Worm (Caenorhabditis elegans) whole organism, L3 larva: ENCODE data around the gene srbc-57.

Source experiments
- R02D3.7 ChIP-seq: fragments of 150-350 bp; optimal IDR thresholded peaks from 2 replicates; lab custom pipeline; 2014; ENCODE audit warnings: missing biosample characterization, missing genetic modification characterization
- ZK546.5 ChIP-seq: sonication (generic microtip); optimal IDR thresholded peaks from 2 replicates; lab custom pipeline; 2017; ENCODE audit warnings: missing biosample characterization, missing genetic modification characterization
- ceh-16 ChIP-seq: sonication (generic microtip); optimal IDR thresholded peaks from 2 replicates; lab custom pipeline; 2017; ENCODE audit warnings: missing biosample characterization, missing genetic modification characterization
- ceh-28 ChIP-seq: fragments of 150-350 bp; optimal IDR thresholded peaks from 2 replicates; lab custom pipeline; 2014; ENCODE audit warnings: missing biosample characterization, missing genetic modification reagents, missing genetic modification characterization
- ceh-82 ChIP-seq: fragments of 150-350 bp; optimal IDR thresholded peaks from 2 replicates; lab custom pipeline; 2014; ENCODE audit warnings: missing biosample characterization, missing genetic modification characterization
- ceh-9 ChIP-seq: sonication (generic microtip); optimal IDR thresholded peaks from 2 replicates; lab custom pipeline; 2018; ENCODE audit warnings: missing biosample characterization, missing genetic modification characterization
- daf-12 ChIP-seq: fragments of 150-350 bp; optimal IDR thresholded peaks from 2 replicates; lab custom pipeline; 2014; ENCODE audit warnings: missing biosample characterization, missing genetic modification reagents, missing genetic modification characterization
- egl-27 ChIP-seq: sonication (generic microtip); optimal IDR thresholded peaks from 4 replicates; lab custom pipeline; 2017; ENCODE audit warnings: missing biosample characterization, missing genetic modification reagents, missing genetic modification characterization
- egl-5 ChIP-seq: fragments of 150-350 bp; optimal IDR thresholded peaks from 2 replicates; lab custom pipeline; 2017; ENCODE audit warnings: missing biosample characterization, missing genetic modification reagents, missing genetic modification characterization, inconsistent platforms
- elt-2 ChIP-seq: sonication (generic microtip); optimal IDR thresholded peaks from 2 replicates; lab custom pipeline; 2016; ENCODE audit warnings: missing genetic modification reagents, mild to moderate bottlenecking, missing genetic modification characterization, missing compliant biosample characterization
- fkh-10 ChIP-seq: sonication (generic microtip); optimal IDR thresholded peaks from 2 replicates; lab custom pipeline; 2017; ENCODE audit warnings: missing biosample characterization, missing genetic modification reagents, missing genetic modification characterization
- fkh-2 ChIP-seq: fragments of 150-350 bp; optimal IDR thresholded peaks from 2 replicates; lab custom pipeline; 2014; ENCODE audit warnings: missing biosample characterization, missing genetic modification reagents, missing genetic modification characterization
- fos-1 ChIP-seq: fragments of 150-350 bp; optimal IDR thresholded peaks from 2 replicates; lab custom pipeline; 2014; ENCODE audit warnings: missing biosample characterization, missing genetic modification characterization
- hmg-11 ChIP-seq: sonication (generic microtip); optimal IDR thresholded peaks from 2 replicates; lab custom pipeline; 2016; ENCODE audit warnings: missing genetic modification characterization, missing compliant biosample characterization
- jun-1 ChIP-seq: fragments of 150-350 bp; optimal IDR thresholded peaks from 2 replicates; lab custom pipeline; 2014; ENCODE audit warnings: missing biosample characterization, missing genetic modification reagents, missing genetic modification characterization
- lin-15B ChIP-seq: fragments of 150-350 bp; optimal IDR thresholded peaks from 2 replicates; lab custom pipeline; 2014; ENCODE audit warnings: missing biosample characterization, missing genetic modification characterization
- lin-39 ChIP-seq: fragments of 150-350 bp; optimal IDR thresholded peaks from 2 replicates; lab custom pipeline; 2018; ENCODE audit warnings: missing biosample characterization, missing genetic modification reagents, missing genetic modification characterization
- nhr-11 ChIP-seq: fragments of 150-350 bp; optimal IDR thresholded peaks from 2 replicates; lab custom pipeline; 2014; ENCODE audit warnings: missing biosample characterization, missing genetic modification characterization
- nhr-23 ChIP-seq: fragments of 150-350 bp; optimal IDR thresholded peaks from 2 replicates; lab custom pipeline; 2014; ENCODE audit warnings: missing biosample characterization, missing genetic modification reagents, missing genetic modification characterization
- nhr-237 ChIP-seq: fragments of 150-350 bp; optimal IDR thresholded peaks from 2 replicates; lab custom pipeline; 2014; ENCODE audit warnings: missing biosample characterization, missing genetic modification characterization
- nhr-25 ChIP-seq: sonication (generic microtip); optimal IDR thresholded peaks from 2 replicates; lab custom pipeline; 2017; ENCODE audit warnings: missing biosample characterization, missing genetic modification characterization
- nhr-28 ChIP-seq: fragments of 150-350 bp; optimal IDR thresholded peaks from 2 replicates; lab custom pipeline; 2014; ENCODE audit warnings: missing biosample characterization, missing genetic modification characterization
- nhr-67 ChIP-seq: fragments of 150-350 bp; optimal IDR thresholded peaks from 2 replicates; lab custom pipeline; 2014; ENCODE audit warnings: missing biosample characterization, missing genetic modification characterization
- pha-4 ChIP-seq: fragments of 150-350 bp; optimal IDR thresholded peaks from 2 replicates; lab custom pipeline; 2014; ENCODE audit warnings: missing biosample characterization, missing genetic modification reagents, missing genetic modification characterization
- pqm-1 ChIP-seq: fragments of 150-350 bp; optimal IDR thresholded peaks from 2 replicates; lab custom pipeline; 2017; ENCODE audit warnings: missing biosample characterization, missing genetic modification characterization, inconsistent platforms
- skn-1 ChIP-seq: fragments of 150-350 bp; optimal IDR thresholded peaks from 2 replicates; lab custom pipeline; 2014; ENCODE audit warnings: missing biosample characterization, missing genetic modification characterization
- snpc-4 ChIP-seq: fragments of 150-350 bp; optimal IDR thresholded peaks from 2 replicates; lab custom pipeline; 2014; ENCODE audit warnings: missing biosample characterization, missing genetic modification characterization
- tbx-2 ChIP-seq: sonication (generic microtip); optimal IDR thresholded peaks from 2 replicates; lab custom pipeline; 2016; ENCODE audit warnings: mild to moderate bottlenecking, missing genetic modification characterization, missing compliant biosample characterization
- zag-1 ChIP-seq: fragments of 150-350 bp; optimal IDR thresholded peaks from 2 replicates; lab custom pipeline; 2014; ENCODE audit warnings: missing biosample characterization, missing genetic modification characterization
- ztf-11 ChIP-seq: fragments of 150-350 bp; optimal IDR thresholded peaks from 2 replicates; lab custom pipeline; 2014; ENCODE audit warnings: missing biosample characterization, missing genetic modification characterization

srbc-57 gene

DNA sequence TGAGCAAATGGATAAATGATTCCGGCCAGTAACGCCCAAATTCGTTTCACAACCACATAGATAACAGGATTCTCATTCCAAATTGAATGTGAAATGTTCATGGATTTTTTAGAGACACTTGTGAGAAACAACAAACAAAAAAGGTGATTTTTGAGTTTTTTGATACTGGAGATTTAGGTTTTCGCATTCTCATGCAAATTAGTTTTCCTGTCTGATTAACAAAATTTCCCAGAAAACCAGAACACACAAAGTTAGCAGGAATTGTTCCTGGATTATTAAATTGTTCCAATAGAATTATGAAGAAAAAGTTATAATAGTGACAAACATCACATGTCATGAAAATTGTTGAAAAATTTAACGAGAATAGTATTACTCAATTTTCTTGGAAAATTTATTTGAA, 25.2 kb downstream of the srbc-57 start, which contains the start of gene srh-33:
Gene srh-33, minus strand, starts transcription at position 101 of the 400 bp plus-strand sequence.
- TF ChIP-seq pha-4 (tag; lab: Kevin White, UChicago) = no peak
- TF ChIP-seq elt-2 = no peak
- no peak for TF ChIP-seq fos-1
- TF ChIP-seq ZK546.5 (tag; lab: Kevin White, UChicago) = no peak
- TF ChIP-seq snpc-4 = no peak

DNA sequence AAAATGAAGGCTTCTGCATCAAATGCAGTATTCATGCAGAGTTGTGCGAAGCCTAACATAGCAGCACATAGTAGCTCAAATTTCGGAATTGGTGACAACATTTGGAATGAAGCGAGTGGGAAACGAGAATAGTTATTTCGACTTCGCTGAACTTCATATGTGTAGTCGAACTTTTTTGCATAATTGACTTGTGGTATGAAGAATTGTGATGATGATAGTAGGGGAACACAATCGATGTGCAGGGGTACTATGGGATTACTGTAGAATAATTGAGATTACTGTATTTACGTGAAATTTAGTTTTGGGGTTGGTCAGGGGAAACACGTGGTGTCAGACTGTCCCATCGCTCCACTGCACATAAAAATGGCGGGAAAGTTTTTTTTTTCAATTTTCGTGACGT, 27.4 kb downstream of the srbc-57 start, which contains the start of gene B0554.7:
Gene B0554.7, minus strand, starts transcription at position 101 of the 400 bp plus-strand sequence.
- TF ChIP-seq ceh-16 (tag; lab: Kevin White, UChicago) = no peak
- TF ChIP-seq ZK546.5 (tag; lab: Kevin White, UChicago) = no peak
- TF ChIP-seq skn-1 (tag; lab: Kevin White, UChicago) = no peak
- no peak for TF ChIP-seq ztf-11 (tag; lab: Kevin White, UChicago)
- TF ChIP-seq snpc-4 = no peak
- no peak for TF ChIP-seq nhr-11
- no peak for TF ChIP-seq ceh-9 (tag; lab: Kevin White, UChicago)
- TF ChIP-seq nhr-23 (tag; lab: Kevin White, UChicago) = no peak
- no peak for TF ChIP-seq nhr-67 (tag; lab: Kevin White, UChicago)
- TF ChIP-seq daf-12 (tag; lab: Kevin White, UChicago) = no peak
- no peak for TF ChIP-seq nhr-237 (tag; lab: Kevin White, UChicago)
- TF ChIP-seq nhr-25 (tag; lab: Kevin White, UChicago) = no peak
- TF ChIP-seq, all 47 proteins: peak for 0

ce11 chrV:439183-439749, 29.1 kb downstream of the srbc-57 start:
- TF ChIP-seq elt-2 (no peak), R02D3.7 (tag; lab: Kevin White, UChicago) (no peak), ceh-82 (tag; lab: Kevin White, UChicago) (no peak), tbx-2 (tag; lab: Kevin White, UChicago) (no peak)

DNA sequence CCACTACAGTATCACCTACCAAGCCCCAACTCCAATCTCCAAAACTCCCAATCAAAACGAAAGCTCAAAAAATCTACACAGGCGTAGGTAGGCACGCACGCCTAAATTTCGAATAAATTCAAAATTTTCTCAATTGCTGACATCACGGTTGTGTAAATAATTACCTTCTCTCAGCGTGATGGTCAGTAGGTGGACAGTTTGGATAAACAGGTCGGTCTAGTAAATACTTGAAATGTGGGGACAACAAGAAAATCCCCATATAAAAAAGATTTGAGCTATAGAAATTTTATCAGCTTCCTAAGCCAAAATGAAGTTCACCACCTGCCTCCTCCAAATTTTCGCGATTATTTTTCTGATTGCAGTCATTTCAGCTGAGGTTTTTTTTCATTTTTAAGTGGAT, 30.3 kb downstream of the srbc-57 start, which contains the start of gene B0554.1:
Gene B0554.1, plus strand, starts transcription at position 301 of the 400 bp plus-strand sequence.
- TF ChIP-seq pqm-1 = no peak
- TF ChIP-seq, all 47 proteins: peak for 0

DNA sequence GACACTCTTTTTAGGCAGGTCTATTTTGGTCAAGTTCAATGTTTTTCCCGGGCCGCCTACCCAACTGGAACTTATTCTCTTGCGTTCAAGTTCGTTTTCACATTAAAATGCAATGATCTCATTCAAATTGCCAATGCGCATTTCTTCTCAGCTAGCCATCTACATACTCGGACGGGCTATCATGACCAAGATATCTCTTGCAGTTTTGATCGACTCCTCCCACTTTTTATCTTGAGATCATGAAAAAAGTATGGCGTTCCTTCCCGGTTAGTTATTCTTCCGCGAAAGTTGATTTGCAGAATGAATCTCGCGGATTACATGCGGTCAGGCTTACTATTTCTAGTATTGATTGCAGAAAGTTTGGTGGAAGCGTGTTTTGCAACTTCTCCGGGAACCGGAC, 34.5 kb downstream of the srbc-57 start, which contains the start of gene B0554.2:
Gene B0554.2, plus strand, starts transcription at position 301 of the 400 bp plus-strand sequence.
- TF ChIP-seq nhr-23 (tag; lab: Kevin White, UChicago) = no peak
- TF ChIP-seq nhr-11 = no peak
- no peak for TF ChIP-seq nhr-28 (tag; lab: Kevin White, UChicago)
- TF ChIP-seq hmg-11 (tag; lab: Kevin White, UChicago) = no peak
- no peak for TF ChIP-seq egl-27
- TF ChIP-seq snpc-4 = no peak
- no peak for TF ChIP-seq ceh-82 (tag; lab: Kevin White, UChicago)
- TF ChIP-seq daf-12 (tag; lab: Kevin White, UChicago) = no peak
- TF ChIP-seq, all 47 proteins: peak for 0

- TF ChIP-seq pha-4 (tag; lab: Kevin White, UChicago) (no peak), tbx-2 (tag; lab: Kevin White, UChicago) (no peak), egl-5 (no peak), egl-27 (no peak), ceh-9 (tag; lab: Kevin White, UChicago) (no peak), elt-2 (no peak), nhr-237 (tag; lab: Kevin White, UChicago) (no peak), nhr-28 (tag; lab: Kevin White, UChicago) (no peak), ceh-28 (tag; lab: Kevin White, UChicago) (no peak), fos-1 (no peak), ztf-11 (tag; lab: Kevin White, UChicago) (no peak), ZK546.5 (tag; lab: Kevin White, UChicago) (no peak), nhr-23 (tag; lab: Kevin White, UChicago) (no peak), fkh-10 (GFP tag; lab: Kevin White, UChicago) (no peak), zag-1 (no peak), jun-1 (tag; lab: Kevin White, UChicago) (no peak), fkh-2 (no peak), hmg-11 (tag; lab: Kevin White, UChicago) (no peak), lin-15B (tag; lab: Kevin White, UChicago) (no peak), lin-39 (no peak)
These were observed 35.4 kb downstream of the srbc-57 start for ce11 chrV:432991-433390.
